Fruit fly (Drosophila melanogaster) whole organism, embryonic: Measurements from ENCODE around the gene CG7387.
A peak's percentile ranks its signal among the peaks of the same experiment; 100 is the strongest.

Source experiments
- Ada2b ChIP-seq: fragments of 200-800 bp; sonication (Bioruptor generic); IDR thresholded peaks from 2 replicates; pipeline ENCODE4 v1.3.6; 2022; ENCODE audit warnings: missing biosample characterization, missing genetic modification characterization
- Awh ChIP-seq: fragments of 200-800 bp; sonication (Bioruptor generic); IDR thresholded peaks from 2 replicates; pipeline ENCODE4, ENCODE4 v1.3.6; 2022; ENCODE audit warnings: missing biosample characterization, missing genetic modification characterization
- CG10321 ChIP-seq: fragments of 200-800 bp; sonication (Bioruptor generic); IDR thresholded peaks from 2 replicates; pipeline ENCODE4 v1.3.6; 2022; ENCODE audit warnings: missing biosample characterization, missing genetic modification characterization
- CG11247 ChIP-seq: fragments of 200-800 bp; sonication (Bioruptor generic); IDR thresholded peaks from 2 replicates; pipeline ENCODE4 v1.3.6; 2022; ENCODE audit warnings: missing biosample characterization, missing genetic modification characterization
- CG11398 ChIP-seq: fragments of 200-800 bp; sonication (Bioruptor generic); optimal IDR thresholded peaks from 2 replicates; lab custom pipeline; 2016; ENCODE audit warnings: missing biosample characterization, missing genetic modification characterization
- CG12236 ChIP-seq: fragments of 200-800 bp; sonication (Bioruptor generic); optimal IDR thresholded peaks from 2 replicates; lab custom pipeline; 2016; ENCODE audit warnings: missing biosample characterization, missing genetic modification characterization
- CG14667 ChIP-seq: fragments of 200-800 bp; sonication (Bioruptor generic); IDR thresholded peaks from 2 replicates; pipeline ENCODE4 v1.3.6; 2022; ENCODE audit warnings: missing biosample characterization, missing genetic modification characterization
- CG1602 ChIP-seq: fragments of 200-800 bp; sonication (Bioruptor generic); optimal IDR thresholded peaks from 3 replicates; lab custom pipeline; 2016; ENCODE audit warnings: missing biosample characterization, missing genetic modification characterization
- CG16779 ChIP-seq: fragments of 200-800 bp; sonication (Bioruptor generic); IDR thresholded peaks from 2 replicates; pipeline ENCODE4 v1.3.6; 2022; ENCODE audit warnings: missing biosample characterization, missing genetic modification characterization
- CG31365 ChIP-seq: fragments of 200-800 bp; sonication (Bioruptor generic); optimal IDR thresholded peaks from 2 replicates; lab custom pipeline; 2018; ENCODE audit warnings: missing biosample characterization, mild to moderate bottlenecking, missing genetic modification characterization
- CG31388 ChIP-seq: fragments of 200-800 bp; sonication (Bioruptor generic); optimal IDR thresholded peaks from 2 replicates; lab custom pipeline; 2016; ENCODE audit warnings: missing biosample characterization, missing genetic modification characterization
- CG31441 ChIP-seq: fragments of 200-800 bp; sonication (Bioruptor generic); IDR thresholded peaks from 2 replicates; pipeline ENCODE4 v1.3.6; 2022; ENCODE audit warnings: missing biosample characterization, missing genetic modification characterization
- CG3163 ChIP-seq: fragments of 200-800 bp; sonication (Bioruptor generic); optimal IDR thresholded peaks from 3 replicates; lab custom pipeline; 2016; ENCODE audit warnings: missing biosample characterization, missing genetic modification characterization
- CG32532 ChIP-seq: fragments of 200-800 bp; sonication (Bioruptor generic); IDR thresholded peaks from 2 replicates; pipeline ENCODE4 v1.3.6; 2022; ENCODE audit warnings: missing biosample characterization, missing genetic modification characterization
- CG32772 ChIP-seq: fragments of 200-800 bp; sonication (Bioruptor generic); IDR thresholded peaks from 2 replicates; pipeline ENCODE4 v1.3.6; 2022; ENCODE audit warnings: missing biosample characterization, missing genetic modification characterization
- CG7271 ChIP-seq: fragments of 200-800 bp; sonication (Bioruptor generic); optimal IDR thresholded peaks from 2 replicates; lab custom pipeline; 2018; ENCODE audit warnings: missing biosample characterization, mild to moderate bottlenecking, missing genetic modification characterization, moderate library complexity
- CG7372 ChIP-seq: fragments of 200-800 bp; sonication (Bioruptor generic); IDR thresholded peaks from 2 replicates; pipeline ENCODE4 v1.3.6; 2022; ENCODE audit warnings: missing biosample characterization, missing genetic modification characterization
- CG8478 ChIP-seq: fragments of >200 bp; optimal IDR thresholded peaks from 2 replicates; lab custom pipeline; 2018
- Camta ChIP-seq: fragments of 200-800 bp; sonication (Bioruptor generic); optimal IDR thresholded peaks from 2 replicates; lab custom pipeline; 2016; ENCODE audit warnings: missing biosample characterization, missing genetic modification characterization
- Chrac-16 ChIP-seq: fragments of 200-800 bp; sonication (Bioruptor generic); optimal IDR thresholded peaks from 3 replicates; lab custom pipeline; 2016; ENCODE audit warnings: missing biosample characterization, missing genetic modification characterization
- Dfd ChIP-seq, 2 experiments: fragments of >200 bp; optimal IDR thresholded peaks; 2 replicates each; lab custom pipeline; 2017; ENCODE audit warnings: missing biosample characterization in 2 of 2, missing genetic modification characterization in 2 of 2
- Doc3 ChIP-seq: fragments of 200-800 bp; sonication (Bioruptor generic); IDR thresholded peaks from 3 replicates; pipeline ENCODE4 v1.3.6; 2022; ENCODE audit warnings: missing biosample characterization, missing genetic modification characterization; ENCODE audit not compliant: partially characterized antibody
- Eip74EF ChIP-seq, 2 experiments: fragments of 200-800 bp in 1 of 2; fragments of >200 bp in 1 of 2; sonication (Bioruptor generic) in 1 of 2; optimal IDR thresholded peaks; 2 replicates each; lab custom pipeline; 2017 to 2019; ENCODE audit warnings: missing biosample characterization in 2 of 2, missing genetic modification characterization in 2 of 2, mild to moderate bottlenecking in 1 of 2, moderate library complexity in 1 of 2
- Fer2 ChIP-seq: fragments of 200-800 bp; sonication (Bioruptor generic); optimal IDR thresholded peaks from 2 replicates; lab custom pipeline; 2018; ENCODE audit warnings: missing biosample characterization, mild to moderate bottlenecking, missing genetic modification characterization, moderate library complexity
- Hmr ChIP-seq: fragments of 200-800 bp; sonication (Bioruptor generic); optimal IDR thresholded peaks from 3 replicates; lab custom pipeline; 2017; ENCODE audit warnings: mild to moderate bottlenecking, missing biosample characterization, missing genetic modification reagents, missing genetic modification characterization
- Mrtf ChIP-seq: fragments of 200-800 bp; sonication (Bioruptor generic); IDR thresholded peaks from 3 replicates; pipeline ENCODE4 v1.3.6; 2022; ENCODE audit warnings: missing biosample characterization, missing genetic modification characterization
- NC2α ChIP-seq: fragments of 200-800 bp; sonication (Bioruptor generic); optimal IDR thresholded peaks from 2 replicates; lab custom pipeline; 2016; ENCODE audit warnings: missing biosample characterization, missing genetic modification characterization
- Ravus ChIP-seq: fragments of 200-800 bp; sonication (Bioruptor generic); IDR thresholded peaks from 2 replicates; pipeline ENCODE4 v1.3.6; 2022; ENCODE audit warnings: missing biosample characterization, missing genetic modification characterization
- Tbp ChIP-seq: fragments of >200 bp; optimal IDR thresholded peaks from 2 replicates; lab custom pipeline; 2018; ENCODE audit warnings: missing biosample characterization, missing genetic modification characterization
- abd-A ChIP-seq: fragments of 200-800 bp; sonication (Bioruptor generic); optimal IDR thresholded peaks from 3 replicates; lab custom pipeline; 2019; ENCODE audit warnings: missing biosample characterization, mild to moderate bottlenecking, missing genetic modification characterization, moderate library complexity
- ac ChIP-seq: fragments of 200-800 bp; sonication (Bioruptor generic); optimal IDR thresholded peaks from 3 replicates; lab custom pipeline; 2017; ENCODE audit warnings: missing biosample characterization, mild to moderate bottlenecking, missing genetic modification characterization
- br ChIP-seq: fragments of >200 bp; optimal IDR thresholded peaks from 2 replicates; lab custom pipeline; 2017
- cas ChIP-seq: fragments of 200-800 bp; sonication (Bioruptor generic); IDR thresholded peaks from 2 replicates; pipeline ENCODE4 v1.3.6; 2022; ENCODE audit warnings: missing biosample characterization, missing genetic modification characterization
- cato ChIP-seq: fragments of 200-800 bp; sonication (Bioruptor generic); optimal IDR thresholded peaks from 2 replicates; lab custom pipeline; 2016; ENCODE audit warnings: missing biosample characterization, missing genetic modification characterization, borderline replicate concordance
- cg ChIP-seq: fragments of 200-800 bp; sonication (Bioruptor generic); optimal IDR thresholded peaks from 3 replicates; lab custom pipeline; 2019; ENCODE audit warnings: missing biosample characterization, mild to moderate bottlenecking, missing genetic modification characterization, moderate library complexity
- grn ChIP-seq: fragments of 200-800 bp; sonication (Bioruptor generic); optimal IDR thresholded peaks from 3 replicates; lab custom pipeline; 2017; ENCODE audit warnings: missing biosample characterization, missing genetic modification characterization
- gt ChIP-seq: fragments of 200-800 bp; sonication (Bioruptor generic); IDR thresholded peaks from 2 replicates; pipeline ENCODE4 v1.3.6; 2022; ENCODE audit warnings: missing biosample characterization, missing genetic modification characterization
- h ChIP-seq: fragments of >200 bp; optimal IDR thresholded peaks from 2 replicates; lab custom pipeline; 2017
- ham ChIP-seq: fragments of 200-800 bp; sonication (Bioruptor generic); IDR thresholded peaks from 2 replicates; pipeline ENCODE4 v1.3.6; 2022; ENCODE audit warnings: missing biosample characterization, missing genetic modification characterization
- knrl ChIP-seq: fragments of 200-800 bp; sonication (Bioruptor generic); IDR thresholded peaks from 3 replicates; pipeline ENCODE4 v1.3.6; 2022; ENCODE audit warnings: missing biosample characterization, missing genetic modification characterization; ENCODE audit not compliant: partially characterized antibody
- nom ChIP-seq: fragments of 200-800 bp; sonication (Bioruptor generic); optimal IDR thresholded peaks from 2 replicates; lab custom pipeline; 2017; ENCODE audit warnings: missing biosample characterization, missing genetic modification characterization, mild to moderate bottlenecking, moderate library complexity, missing genetic modification reagents
- ranshi ChIP-seq: fragments of 200-800 bp; sonication (Bioruptor generic); IDR thresholded peaks from 2 replicates; pipeline ENCODE4 v1.3.6; 2022; ENCODE audit warnings: missing biosample characterization, missing genetic modification characterization
- repo ChIP-seq: fragments of 200-800 bp; sonication (Bioruptor generic); optimal IDR thresholded peaks from 2 replicates; lab custom pipeline; 2016; ENCODE audit warnings: missing biosample characterization, missing genetic modification characterization
- run ChIP-seq: fragments of 200-800 bp; sonication (Bioruptor generic); optimal IDR thresholded peaks from 3 replicates; lab custom pipeline; 2018; ENCODE audit warnings: missing biosample characterization, mild to moderate bottlenecking, missing genetic modification characterization
- sim ChIP-seq: fragments of 200-800 bp; sonication (Bioruptor generic); IDR thresholded peaks from 2 replicates; pipeline ENCODE4 v1.3.6; 2022; ENCODE audit warnings: missing biosample characterization, missing genetic modification characterization
- slbo ChIP-seq: fragments of 200-800 bp; sonication (Bioruptor generic); IDR thresholded peaks from 2 replicates; pipeline ENCODE4 v1.3.6; 2022; ENCODE audit warnings: missing biosample characterization, missing genetic modification characterization
- sr ChIP-seq: fragments of 200-800 bp; sonication (Bioruptor generic); IDR thresholded peaks from 3 replicates; pipeline ENCODE4 v1.3.6; 2022; ENCODE audit warnings: missing biosample characterization, missing genetic modification characterization
- tgo ChIP-seq: fragments of 200-800 bp; sonication (Bioruptor generic); IDR thresholded peaks from 3 replicates; pipeline ENCODE4 v1.3.6; 2022; ENCODE audit warnings: missing biosample characterization, missing genetic modification characterization
- tin ChIP-seq: fragments of 200-800 bp; sonication (Bioruptor generic); optimal IDR thresholded peaks from 3 replicates; lab custom pipeline; 2016; ENCODE audit warnings: missing biosample characterization, missing genetic modification characterization
- tx ChIP-seq: fragments of 200-800 bp; sonication (Bioruptor generic); optimal IDR thresholded peaks from 2 replicates; lab custom pipeline; 2016; ENCODE audit warnings: missing biosample characterization, missing genetic modification characterization
- unc-4 ChIP-seq: fragments of 200-800 bp; sonication (Bioruptor generic); IDR thresholded peaks from 2 replicates; pipeline ENCODE4 v1.3.6; 2022; ENCODE audit warnings: missing biosample characterization, missing genetic modification characterization; ENCODE audit not compliant: partially characterized antibody

Gene CG7387

dm6 chr3L:8186627-8187396 lies 6.1 kb downstream of the CG7387 start, which contains the start of the genes ERR and Atg18a (continued):
- TF ChIP-seq CG32772 (GFP tag; lab: Robert Waterston, UW) = peak; percentile 89
- peak; percentile 41 for TF ChIP-seq CG31388
- peak; percentile 88 for TF ChIP-seq ranshi (GFP tag; lab: Robert Waterston, UW)
- TF ChIP-seq Chrac-16 (GFP tag; lab: Kevin White, UChicago) = peak; percentile 82
- no peak for TF ChIP-seq grn (GFP tag; lab: Kevin White, UChicago)
- TF ChIP-seq CG3163 (GFP tag; lab: Kevin White, UChicago) = peak; percentile 54
- peak; percentile 79 for TF ChIP-seq Mrtf (GFP tag; lab: Robert Waterston, UW)
- TF ChIP-seq CG32532 = peak; percentile 90
- no peak for TF ChIP-seq run (tag; lab: Kevin White, UChicago)
- TF ChIP-seq Doc3 = peak; percentile 51; the same call in 1 of the 3 replicates
- TF ChIP-seq tx = peak; percentile 82
- TF ChIP-seq Dfd (GFP tag; optimal IDR thresholded peaks at IDR 0.05; lab: Kevin White, UChicago) = no peak
- peak; percentile 57 for TF ChIP-seq NC2α (GFP tag; lab: Kevin White, UChicago)
- TF ChIP-seq CG10321 (GFP tag; lab: Robert Waterston, UW) = peak; percentile 69
- TF ChIP-seq cg (GFP tag; lab: Kevin White, UChicago) = peak; percentile 98
- TF ChIP-seq tgo (GFP tag; lab: Robert Waterston, UW) = peak; percentile 85
- TF ChIP-seq Hmr (GFP tag; lab: Kevin White, UChicago) = peak; percentile 89
- TF ChIP-seq CG11398 (GFP tag; lab: Kevin White, UChicago) = peak; percentile 8
- TF ChIP-seq knrl (GFP tag; lab: Robert Waterston, UW) = peak; percentile 85
- no peak for TF ChIP-seq abd-A
- TF ChIP-seq slbo = peak; percentile 96
- peak; percentile 89 for TF ChIP-seq CG1602 (GFP tag; lab: Kevin White, UChicago)
- TF ChIP-seq CG11247 = peak; percentile 80
- TF ChIP-seq Camta (GFP tag; lab: Kevin White, UChicago) = peak; percentile 56
- TF ChIP-seq CG8478 (lab: Kevin White, UChicago) = peak; percentile 76
- peak; percentile 78 for TF ChIP-seq Ada2b (GFP tag; lab: Robert Waterston, UW)
- TF ChIP-seq Eip74EF (GFP tag; optimal IDR thresholded peaks at IDR 0.05; lab: Kevin White, UChicago) = no peak
- no peak for TF ChIP-seq Tbp
- TF ChIP-seq cato (GFP tag; lab: Kevin White, UChicago) = peak; percentile 59
- peak; percentile 71 for TF ChIP-seq gt
- TF ChIP-seq CG14667 (GFP tag; lab: Robert Waterston, UW) = peak; percentile 89
- no peak for TF ChIP-seq h (lab: Kevin White, UChicago)
- peak; percentile 82 for TF ChIP-seq tin (GFP tag; lab: Kevin White, UChicago)
- TF ChIP-seq CG16779 = peak; percentile 76; the same call in 1 of the 2 replicates
- no peak for TF ChIP-seq br (lab: Kevin White, UChicago)
- peak; percentile 82 for TF ChIP-seq Fer2 (tag; lab: Kevin White, UChicago)
- peak; percentile 39 for TF ChIP-seq CG7271 (tag; lab: Kevin White, UChicago)
- no peak for TF ChIP-seq sim (GFP tag; lab: Robert Waterston, UW)
- peak; percentile 25 for TF ChIP-seq CG12236 (GFP tag; lab: Kevin White, UChicago)
- TF ChIP-seq ham (GFP tag; lab: Robert Waterston, UW) = peak; percentile 49
- peak; percentile 0 for TF ChIP-seq CG31365 (tag; lab: Kevin White, UChicago)
- TF ChIP-seq repo (GFP tag; lab: Kevin White, UChicago) = peak; percentile 20
- TF ChIP-seq Ravus (GFP tag; lab: Robert Waterston, UW) = peak; percentile 41
- TF ChIP-seq Awh (GFP tag; lab: Robert Waterston, UW) = peak; percentile 61
- peak; percentile 46; the same call in 1 of the 3 replicates for TF ChIP-seq sr
- peak; percentile 83 for TF ChIP-seq cas
- peak; percentile 89 for TF ChIP-seq CG7372 (GFP tag; lab: Robert Waterston, UW)
- TF ChIP-seq CG31441 (GFP tag; lab: Robert Waterston, UW) = peak; percentile 83; the same call in 1 of the 2 replicates
- peak; percentile 62; the same call in 1 of the 2 replicates for TF ChIP-seq unc-4 (GFP tag; lab: Robert Waterston, UW)
- no peak for TF ChIP-seq ac (GFP tag; lab: Kevin White, UChicago)
- TF ChIP-seq nom = no peak
